Worm (Caenorhabditis elegans) whole organism, young adult: ENCODE results near the gene sec-6.

ENCODE experiments used
- F23B12.7 ChIP-seq: sonication (generic microtip); optimal IDR thresholded peaks from 2 replicates; lab custom pipeline; 2017; ENCODE audit warnings: missing genetic modification characterization, mild to moderate bottlenecking, missing compliant biosample characterization, antibody characterized with exemption, moderate library complexity; ENCODE audit not compliant: insufficient read depth
- F33H1.4 ChIP-seq: fragments of 200-800 bp; sonication (Bioruptor generic); IDR thresholded peaks from 2 replicates; pipeline ENCODE4 v1.3.6; 2022; ENCODE audit warnings: missing genetic modification reagents, missing genetic modification characterization, missing compliant biosample characterization
- F37B4.10 ChIP-seq: fragments of 200-800 bp; sonication (Bioruptor generic); IDR thresholded peaks from 2 replicates; pipeline ENCODE4 v1.3.6; 2022; ENCODE audit warnings: missing genetic modification characterization, missing compliant biosample characterization
- F39B2.1 ChIP-seq: fragments of 200-800 bp; sonication (Bioruptor generic); IDR thresholded peaks from 2 replicates; pipeline ENCODE4 v1.3.6; 2022; ENCODE audit warnings: missing genetic modification reagents, missing genetic modification characterization, missing compliant biosample characterization
- F49E8.2 ChIP-seq: sonication (generic microtip); optimal IDR thresholded peaks from 3 replicates; lab custom pipeline; 2017; ENCODE audit warnings: missing genetic modification characterization, mild to moderate bottlenecking, missing compliant biosample characterization, antibody characterized with exemption, moderate library complexity; ENCODE audit not compliant: insufficient read depth
- F52B5.7 ChIP-seq: sonication (generic microtip); optimal IDR thresholded peaks from 2 replicates; lab custom pipeline; 2016; ENCODE audit warnings: mild to moderate bottlenecking, missing genetic modification characterization, missing compliant biosample characterization
- F55B11.4 ChIP-seq: sonication (generic microtip); optimal IDR thresholded peaks from 2 replicates; lab custom pipeline; 2016; ENCODE audit warnings: missing compliant biosample characterization, missing genetic modification characterization, borderline replicate concordance; ENCODE audit not compliant: insufficient read depth
- F57A8.1 ChIP-seq: fragments of 200-800 bp; sonication (Bioruptor generic); optimal IDR thresholded peaks from 2 replicates; lab custom pipeline; 2018; ENCODE audit warnings: mild to moderate bottlenecking, missing genetic modification characterization, moderate library complexity, missing compliant biosample characterization
- F57C9.4 ChIP-seq: sonication (generic microtip); optimal IDR thresholded peaks from 2 replicates; lab custom pipeline; 2017; ENCODE audit warnings: mild to moderate bottlenecking, missing genetic modification characterization, missing compliant biosample characterization
- K12H6.12 ChIP-seq: fragments of 200-800 bp; sonication (Bioruptor generic); optimal IDR thresholded peaks from 2 replicates; lab custom pipeline; 2018; ENCODE audit warnings: mild to moderate bottlenecking, missing genetic modification characterization, missing compliant biosample characterization
- T26A5.8 ChIP-seq: sonication (generic microtip); optimal IDR thresholded peaks from 2 replicates; lab custom pipeline; 2016; ENCODE audit warnings: missing genetic modification characterization, missing compliant biosample characterization
- Y53G8AR.9 ChIP-seq: fragments of 200-800 bp; sonication (Bioruptor generic); conservative IDR thresholded peaks from 2 replicates; pipeline ENCODE4 v1.3.6; 2022; ENCODE audit warnings: missing genetic modification reagents, missing genetic modification characterization, missing compliant biosample characterization
- Y56A3A.18 ChIP-seq: fragments of 200-800 bp; sonication (Bioruptor generic); IDR thresholded peaks from 2 replicates; pipeline ENCODE4 v1.3.6; 2022; ENCODE audit warnings: missing genetic modification reagents, missing genetic modification characterization, missing compliant biosample characterization
- Y67H2A.10 ChIP-seq: fragments of 200-800 bp; sonication (Bioruptor generic); conservative IDR thresholded peaks from 2 replicates; pipeline ENCODE4 v1.3.6; 2022; ENCODE audit warnings: missing genetic modification reagents, missing genetic modification characterization, missing compliant biosample characterization
- Y95B8A.8 ChIP-seq: fragments of 200-800 bp; sonication (Bioruptor generic); IDR thresholded peaks from 2 replicates; pipeline ENCODE4 v1.3.6; 2022; ENCODE audit warnings: missing genetic modification reagents, missing genetic modification characterization, missing compliant biosample characterization
- aptf-3 ChIP-seq: fragments of 200-800 bp; sonication (Bioruptor generic); IDR thresholded peaks from 2 replicates; pipeline ENCODE4 v1.3.6; 2022; ENCODE audit warnings: missing genetic modification characterization, missing compliant biosample characterization
- attf-6 ChIP-seq: fragments of 200-800 bp; sonication (Bioruptor generic); IDR thresholded peaks from 2 replicates; pipeline ENCODE4 v1.3.6; 2022; ENCODE audit warnings: missing genetic modification reagents, missing genetic modification characterization, missing compliant biosample characterization
- ccch-3 ChIP-seq: fragments of 200-800 bp; sonication (Bioruptor generic); optimal IDR thresholded peaks from 2 replicates; lab custom pipeline; 2018; ENCODE audit warnings: mild to moderate bottlenecking, missing genetic modification characterization, missing compliant biosample characterization
- cebp-2 ChIP-seq: fragments of 200-800 bp; sonication (Bioruptor generic); IDR thresholded peaks from 2 replicates; pipeline ENCODE4 v1.3.6; 2022; ENCODE audit warnings: missing genetic modification characterization, missing compliant biosample characterization
- ceh-27 ChIP-seq: fragments of 200-800 bp; sonication (Bioruptor generic); optimal IDR thresholded peaks from 2 replicates; lab custom pipeline; 2018; ENCODE audit warnings: mild to moderate bottlenecking, missing genetic modification characterization, moderate library complexity, missing compliant biosample characterization
- ceh-91 ChIP-seq: fragments of 200-800 bp; sonication (Bioruptor generic); IDR thresholded peaks from 2 replicates; pipeline ENCODE4 v1.3.6; 2022; ENCODE audit warnings: missing genetic modification reagents, missing genetic modification characterization, missing compliant biosample characterization
- dox-1 ChIP-seq: fragments of 200-800 bp; sonication (Bioruptor generic); IDR thresholded peaks from 2 replicates; pipeline ENCODE4 v1.3.6; 2022; ENCODE audit warnings: missing genetic modification reagents, missing genetic modification characterization, missing compliant biosample characterization
- ekl-4 ChIP-seq: fragments of 200-800 bp; sonication (Bioruptor generic); IDR thresholded peaks from 2 replicates; pipeline ENCODE4 v1.3.6; 2022; ENCODE audit warnings: missing genetic modification reagents, missing genetic modification characterization, missing compliant biosample characterization
- ets-4 ChIP-seq: fragments of 200-800 bp; sonication (Bioruptor generic); optimal IDR thresholded peaks from 2 replicates; lab custom pipeline; 2018; ENCODE audit warnings: mild to moderate bottlenecking, missing genetic modification characterization, missing compliant biosample characterization
- him-1 ChIP-seq: sonication (generic microtip); optimal IDR thresholded peaks from 2 replicates; lab custom pipeline; 2016; ENCODE audit warnings: missing genotype, missing genetic modification reagents, missing genetic modification characterization, missing compliant biosample characterization
- hlh-26 ChIP-seq: fragments of 200-800 bp; sonication (Bioruptor generic); conservative IDR thresholded peaks from 2 replicates; pipeline ENCODE4 v1.3.6; 2022; ENCODE audit warnings: missing genetic modification reagents, missing genetic modification characterization, missing compliant biosample characterization
- lag-1 ChIP-seq: fragments of 200-800 bp; sonication (Bioruptor generic); IDR thresholded peaks from 2 replicates; pipeline ENCODE4 v1.3.6; 2022; ENCODE audit warnings: missing genetic modification reagents, missing genetic modification characterization, missing compliant biosample characterization
- lin-40 ChIP-seq: sonication (generic microtip); optimal IDR thresholded peaks from 2 replicates; lab custom pipeline; 2016; ENCODE audit warnings: missing genetic modification characterization, mild to moderate bottlenecking, missing compliant biosample characterization, missing genotype, missing genetic modification reagents
- mcd-1 ChIP-seq: fragments of 200-800 bp; sonication (Bioruptor generic); IDR thresholded peaks from 2 replicates; pipeline ENCODE4 v1.3.6; 2022; ENCODE audit warnings: missing genetic modification reagents, missing genetic modification characterization, missing compliant biosample characterization
- mes-4 ChIP-seq: sonication (generic microtip); optimal IDR thresholded peaks from 2 replicates; lab custom pipeline; 2016; ENCODE audit warnings: missing genotype, missing genetic modification characterization, missing compliant biosample characterization
- nfya-1 ChIP-seq: sonication (generic microtip); optimal IDR thresholded peaks from 2 replicates; lab custom pipeline; 2017; ENCODE audit warnings: antibody characterized with exemption, missing compliant biosample characterization, missing genetic modification characterization, borderline replicate concordance; ENCODE audit not compliant: insufficient read depth
- nfya-2 ChIP-seq: fragments of 200-800 bp; sonication (Bioruptor generic); IDR thresholded peaks from 2 replicates; pipeline ENCODE4 v1.3.6; 2022; ENCODE audit warnings: missing genetic modification reagents, missing genetic modification characterization, missing compliant biosample characterization
- nhr-179 ChIP-seq: sonication (generic microtip); optimal IDR thresholded peaks from 2 replicates; lab custom pipeline; 2016; ENCODE audit warnings: mild to moderate bottlenecking, missing genetic modification characterization, missing compliant biosample characterization
- nhr-80 ChIP-seq: sonication (generic microtip); optimal IDR thresholded peaks from 2 replicates; lab custom pipeline; 2016; ENCODE audit warnings: missing genetic modification characterization, missing compliant biosample characterization
- pbrm-1 ChIP-seq: fragments of 200-800 bp; sonication (Bioruptor generic); IDR thresholded peaks from 2 replicates; pipeline ENCODE4 v1.3.6; 2022; ENCODE audit warnings: missing genetic modification reagents, missing genetic modification characterization, missing compliant biosample characterization
- rec-8 ChIP-seq, 2 experiments: sonication (generic microtip); optimal IDR thresholded peaks; 2 replicates each; lab custom pipeline; 2016; ENCODE audit warnings: mild to moderate bottlenecking in 2 of 2, missing genetic modification characterization in 2 of 2, missing genetic modification reagents in 2 of 2, missing genotype in 2 of 2, missing biosample characterization in 1 of 2, missing compliant biosample characterization in 1 of 2, moderate library complexity in 1 of 2
- repo-1 ChIP-seq: sonication (generic microtip); optimal IDR thresholded peaks from 2 replicates; lab custom pipeline; 2017; ENCODE audit warnings: mild to moderate bottlenecking, missing genetic modification characterization, missing compliant biosample characterization
- sdz-38 ChIP-seq: sonication (generic microtip); optimal IDR thresholded peaks from 2 replicates; lab custom pipeline; 2016; ENCODE audit warnings: missing genotype, missing genetic modification characterization, missing compliant biosample characterization
- sea-2 ChIP-seq: fragments of 200-800 bp; sonication (Bioruptor generic); IDR thresholded peaks from 2 replicates; pipeline ENCODE4 v1.3.6; 2022; ENCODE audit warnings: missing genetic modification characterization, missing compliant biosample characterization
- snpc-1.1 ChIP-seq: sonication (generic microtip); optimal IDR thresholded peaks from 2 replicates; lab custom pipeline; 2017; ENCODE audit warnings: missing genetic modification characterization, mild to moderate bottlenecking, missing compliant biosample characterization, antibody characterized with exemption, moderate library complexity, missing genotype, missing genetic modification reagents; ENCODE audit not compliant: insufficient read depth
- snpc-1.3 ChIP-seq: sonication (generic microtip); optimal IDR thresholded peaks from 2 replicates; lab custom pipeline; 2017; ENCODE audit warnings: missing genetic modification characterization, mild to moderate bottlenecking, missing compliant biosample characterization, antibody characterized with exemption, moderate library complexity, missing genotype, missing genetic modification reagents; ENCODE audit not compliant: insufficient read depth
- tbx-9 ChIP-seq: sonication (generic microtip); optimal IDR thresholded peaks from 2 replicates; lab custom pipeline; 2016; ENCODE audit warnings: borderline replicate concordance, missing genetic modification characterization, inconsistent platforms, missing compliant biosample characterization
- unc-130 ChIP-seq: sonication (generic microtip); optimal IDR thresholded peaks from 2 replicates; lab custom pipeline; 2016; ENCODE audit warnings: missing genetic modification reagents, missing genetic modification characterization, missing compliant biosample characterization
- zfh-2 ChIP-seq: fragments of 200-800 bp; sonication (Bioruptor generic); conservative IDR thresholded peaks from 2 replicates; pipeline ENCODE4 v1.3.6; 2022; ENCODE audit warnings: missing genetic modification reagents, missing genetic modification characterization, missing compliant biosample characterization
- ztf-18 ChIP-seq: sonication (generic microtip); optimal IDR thresholded peaks from 2 replicates; lab custom pipeline; 2016; ENCODE audit warnings: missing genotype, mild to moderate bottlenecking, missing genetic modification characterization, missing compliant biosample characterization
- ztf-22 ChIP-seq: fragments of 200-800 bp; sonication (Bioruptor generic); optimal IDR thresholded peaks from 2 replicates; lab custom pipeline; 2018; ENCODE audit warnings: mild to moderate bottlenecking, missing genetic modification characterization, moderate library complexity, missing compliant biosample characterization
- ztf-3 ChIP-seq: fragments of 200-800 bp; sonication (Bioruptor generic); optimal IDR thresholded peaks from 2 replicates; lab custom pipeline; 2018; ENCODE audit warnings: mild to moderate bottlenecking, missing genetic modification characterization, missing compliant biosample characterization

The sec-6 gene

DNA sequence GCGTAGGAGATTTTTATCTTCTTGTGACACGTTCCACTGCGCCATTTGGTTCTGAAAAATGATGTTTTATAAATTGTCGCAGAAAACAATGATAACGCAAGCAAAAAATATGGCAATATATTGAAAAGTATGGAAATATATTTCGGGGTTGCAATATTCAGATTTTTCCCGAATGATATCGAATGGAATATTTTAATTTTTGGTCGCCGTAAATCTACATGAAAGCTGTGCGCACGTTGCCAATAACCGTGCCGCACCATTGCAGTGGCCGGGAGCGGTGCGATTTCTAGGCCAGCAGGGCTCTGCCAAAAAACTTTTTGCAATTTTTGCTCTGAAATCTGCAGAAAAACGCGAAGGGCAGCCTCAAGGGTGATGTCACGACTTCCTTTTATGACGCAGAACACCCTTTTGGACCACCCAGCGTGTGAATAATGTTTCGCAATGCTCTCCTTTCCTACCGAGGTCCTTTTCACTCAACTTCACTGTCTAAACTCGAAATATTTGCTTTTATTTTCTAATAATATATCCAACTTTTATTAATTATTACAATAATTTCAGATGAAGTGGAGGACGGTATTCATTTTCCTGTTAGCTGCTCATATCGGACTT lies 1.1 kb upstream of the sec-6 start, which contains the start of the genes F09E5.11 and bmy-1 (continued):
- TF ChIP-seq sdz-38 (no peak), ekl-4 (peak; percentile 76), Y53G8AR.9 (GFP tag; lab: Robert Waterston, UW) (0 out of 2 replicates have a peak, but pooled peaks have one; percentile 29), Y95B8A.8 (GFP tag; lab: Robert Waterston, UW) (0 out of 2 replicates have a peak, but pooled peaks have one; percentile 48), ets-4 (GFP tag; lab: Kevin White, UChicago) (peak; percentile 65), nhr-80 (tag; lab: Kevin White, UChicago) (peak; percentile 67), attf-6 (GFP tag; lab: Robert Waterston, UW) (no peak), hlh-26 (GFP tag; lab: Robert Waterston, UW) (no peak), nfya-1 (tag; lab: Kevin White, UChicago) (no peak), lag-1 (no peak), F49E8.2 (peak; percentile 16), sea-2 (GFP tag; lab: Robert Waterston, UW) (no peak), Y56A3A.18 (GFP tag; lab: Robert Waterston, UW) (no peak), aptf-3 (no peak), lin-40 (tag; lab: Kevin White, UChicago) (peak; percentile 65), repo-1 (no peak), ceh-91 (GFP tag; lab: Robert Waterston, UW) (peak; percentile 68), dox-1 (GFP tag; lab: Robert Waterston, UW) (peak; percentile 96), F39B2.1 (GFP tag; lab: Robert Waterston, UW) (no peak), F55B11.4 (tag; lab: Kevin White, UChicago) (no peak), pbrm-1 (peak; percentile 84), F23B12.7 (tag; lab: Kevin White, UChicago) (peak; percentile 29), F33H1.4 (peak; percentile 64), ztf-3 (GFP tag; lab: Kevin White, UChicago) (no peak), nhr-179 (no peak), mes-4 (tag; lab: Kevin White, UChicago) (no peak), rec-8 (tag; optimal IDR thresholded peaks at IDR 0.05; lab: Kevin White, UChicago) (peak in 1 of 2 experiments; percentile 60), zfh-2 (GFP tag; lab: Robert Waterston, UW) (peak; percentile 93), nfya-2 (GFP tag; lab: Robert Waterston, UW) (no peak), F52B5.7 (tag; lab: Kevin White, UChicago) (peak; percentile 49), F57C9.4 (no peak), F37B4.10 (GFP tag; lab: Robert Waterston, UW) (no peak), K12H6.12 (tag; lab: Kevin White, UChicago) (peak; percentile 80), cebp-2 (GFP tag; lab: Robert Waterston, UW) (no peak), unc-130 (GFP tag; lab: Kevin White, UChicago) (peak; percentile 84), tbx-9 (tag; lab: Kevin White, UChicago) (no peak), mcd-1 (GFP tag; lab: Robert Waterston, UW) (peak; percentile 84), snpc-1.1 (tag; lab: Kevin White, UChicago) (peak; percentile 23), F57A8.1 (no peak), him-1 (tag; lab: Kevin White, UChicago) (no peak), ztf-18 (tag; lab: Kevin White, UChicago) (peak; percentile 69), Y67H2A.10 (peak; percentile 86), T26A5.8 (no peak), ztf-22 (no peak), ceh-27 (peak; percentile 91), ccch-3 (peak; percentile 74), snpc-1.3 (no peak)
